Worm (Caenorhabditis elegans): Measurements from ENCODE around the gene pqn-65.

Gene pqn-65

ce11 chrX:4662293-4662825 is 42.9 kb upstream of the pqn-65 start (continued):
- no peak for TF ChIP-seq athp-1 (tag; optimal IDR thresholded peaks at IDR 0.05)
- TF ChIP-seq snpc-4 (GFP tag; optimal IDR thresholded peaks at IDR 0.05) = no peak
- no peak for TF ChIP-seq snpc-4 (tag; optimal IDR thresholded peaks at IDR 0.05)
- TF ChIP-seq tbx-9 (tag; optimal IDR thresholded peaks at IDR 0.05; ENCODE audit: borderline replicate concordance) = no peak
- no peak for TF ChIP-seq nhr-27 (tag; optimal IDR thresholded peaks at IDR 0.05)
- TF ChIP-seq ekl-4 (GFP tag; IDR thresholded peaks at IDR 0.05) = 0 out of 2 replicates have a peak, but pooled peaks have one; percentile 38
- TF ChIP-seq F52B5.7 (tag; optimal IDR thresholded peaks at IDR 0.05) = no peak
- TF ChIP-seq hlh-12 (tag; optimal IDR thresholded peaks at IDR 0.05) = no peak
- no peak for TF ChIP-seq F49E8.2 (tag; optimal IDR thresholded peaks at IDR 0.05; ENCODE audit: insufficient read depth)
- no peak for TF ChIP-seq B0261.1 (tag; optimal IDR thresholded peaks at IDR 0.05)
- no peak for TF ChIP-seq attf-6 (GFP tag; IDR thresholded peaks at IDR 0.05)
- no peak for TF ChIP-seq bed-2 (GFP tag; IDR thresholded peaks at IDR 0.05)
- no peak for TF ChIP-seq madf-10 (tag; optimal IDR thresholded peaks at IDR 0.05)
- TF ChIP-seq hsf-1 (GFP tag; IDR thresholded peaks at IDR 0.05) = no peak
- peak; percentile 96 for TF ChIP-seq cebp-1 (GFP tag; IDR thresholded peaks at IDR 0.05)
- peak; percentile 98 for TF ChIP-seq cebp-1 (tag; optimal IDR thresholded peaks at IDR 0.05)
- TF ChIP-seq F22D6.2 (tag; optimal IDR thresholded peaks at IDR 0.05) = no peak
- no peak for TF ChIP-seq attf-3 (GFP tag; conservative IDR thresholded peaks at IDR 0.05)
- no peak for TF ChIP-seq ztf-18 (tag; optimal IDR thresholded peaks at IDR 0.05)
- no peak for TF ChIP-seq F55B11.4 (tag; optimal IDR thresholded peaks at IDR 0.05; ENCODE audit: borderline replicate concordance, insufficient read depth)

DNA sequence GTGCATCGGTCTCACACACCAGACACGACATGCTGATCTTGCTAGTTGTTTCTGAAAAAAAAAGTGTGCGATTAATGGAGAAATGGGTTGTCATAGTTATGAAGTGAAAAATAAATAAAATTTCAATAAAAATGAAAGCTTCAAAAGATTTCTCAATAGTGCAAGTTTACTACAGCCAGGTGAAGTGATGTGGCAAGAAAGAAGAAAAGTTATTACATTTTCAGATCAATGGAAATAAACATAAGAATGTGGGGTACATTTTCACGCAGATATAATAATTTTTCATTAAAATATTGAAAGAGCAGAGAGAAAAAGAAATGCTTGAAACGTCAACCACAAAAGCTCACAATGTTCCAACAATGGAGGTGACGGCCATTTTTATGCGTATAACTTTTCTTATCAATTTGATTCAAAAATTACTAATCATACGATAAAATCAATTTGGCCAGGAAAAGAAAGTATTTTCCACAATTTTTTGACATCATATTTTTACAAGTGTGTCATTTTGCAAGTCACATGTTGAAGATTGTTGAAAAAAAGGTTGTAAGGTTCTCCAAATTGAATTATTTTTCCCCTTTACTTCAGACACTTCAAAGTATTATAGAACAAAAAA is 40.9 kb upstream of the pqn-65 start, which contains the start of gene nhr-45:
Gene nhr-45, minus strand, starts transcription at position 51 of the 613 bp plus-strand sequence.
- TF ChIP-seq nhr-80 (tag; optimal IDR thresholded peaks at IDR 0.05) (peak; percentile 55), D2030.7 (GFP tag; IDR thresholded peaks at IDR 0.05) (no peak), somi-1 (GFP tag; optimal IDR thresholded peaks at IDR 0.05) (no peak), nfya-2 (GFP tag; IDR thresholded peaks at IDR 0.05) (no peak)

DNA sequence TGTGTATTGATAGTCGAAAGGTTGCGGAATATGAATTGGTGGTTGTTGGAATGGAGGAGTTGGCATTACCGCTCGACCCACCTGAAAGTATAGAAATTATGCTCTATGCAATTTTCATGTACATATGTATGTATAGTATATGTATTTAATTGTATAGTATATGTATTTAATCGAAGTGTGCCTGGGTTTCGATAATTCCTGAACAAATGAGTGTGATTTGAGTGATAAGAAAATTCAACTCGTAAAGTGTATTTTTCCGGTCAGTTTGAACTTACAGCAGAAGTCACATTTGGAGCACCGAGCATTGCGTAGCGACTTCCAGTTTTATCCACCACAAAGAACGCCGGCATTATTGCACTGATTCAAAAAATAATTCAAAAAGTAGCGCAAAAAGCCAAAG is 39.3 kb upstream of the pqn-65 start:
- TF ChIP-seq nhr-80 (tag; optimal IDR thresholded peaks at IDR 0.05) = peak; percentile 57
- TF ChIP-seq F33H1.4 (GFP tag; IDR thresholded peaks at IDR 0.05) = no peak
- TF ChIP-seq dox-1 (GFP tag; IDR thresholded peaks at IDR 0.05) = 0 out of 2 replicates have a peak, but pooled peaks have one; percentile 24

ce11 chrX:4658303-4658702 is 38.9 kb upstream of the pqn-65 start:
- TF ChIP-seq F52B5.7 (tag; optimal IDR thresholded peaks at IDR 0.05) (no peak), ztf-3 (GFP tag; optimal IDR thresholded peaks at IDR 0.05) (no peak), ztf-6 (GFP tag; IDR thresholded peaks at IDR 0.05) (no peak), C17E4.6 (GFP tag; IDR thresholded peaks at IDR 0.05) (no peak), egl-18 (GFP tag; IDR thresholded peaks at IDR 0.05) (no peak)

- no peak for TF ChIP-seq F22D6.2 (tag; optimal IDR thresholded peaks at IDR 0.05)
- TF ChIP-seq hmg-1.2 (GFP tag; IDR thresholded peaks at IDR 0.05) = no peak
- TF ChIP-seq repo-1 (tag; optimal IDR thresholded peaks at IDR 0.05) = no peak
- no peak for TF ChIP-seq snpc-1.1 (tag; optimal IDR thresholded peaks at IDR 0.05; ENCODE audit: insufficient read depth)
- no peak for TF ChIP-seq tbp1 (GFP tag; optimal IDR thresholded peaks at IDR 0.05)
These were observed 38.1 kb upstream of the pqn-65 start for ce11 chrX:4657577-4657976.
